Fruit fly (Drosophila melanogaster): ENCODE results near the gene pch2.

Gene pch2

dm6 chr3R:8517752-8518185 is 43.8 kb downstream of the pch2 start, which contains the start of gene CG11737 (continued):
- peak; percentile 18 for TF ChIP-seq CG10543 (GFP tag; optimal IDR thresholded peaks at IDR 0.05)
- peak; percentile 71 for TF ChIP-seq hb (GFP tag; IDR thresholded peaks at IDR 0.05; ENCODE audit: partially characterized antibody)
- TF ChIP-seq Dll (GFP tag; IDR thresholded peaks at IDR 0.05; ENCODE audit: partially characterized antibody) = peak; percentile 59; the same call in 3 of the 4 replicates
- TF ChIP-seq nerfin-2 (GFP tag; IDR thresholded peaks at IDR 0.05; ENCODE audit: partially characterized antibody) = peak; percentile 66; the same call in 1 of the 2 replicates
- TF ChIP-seq MESR4 (GFP tag; optimal IDR thresholded peaks at IDR 0.05) = peak; percentile 24
- TF ChIP-seq ato (GFP tag; IDR thresholded peaks at IDR 0.05; ENCODE audit: partially characterized antibody) = peak; percentile 68
- TF ChIP-seq MBD-R2 (GFP tag; IDR thresholded peaks at IDR 0.05) = peak; percentile 66
- TF ChIP-seq CG7963 (GFP tag; IDR thresholded peaks at IDR 0.05; ENCODE audit: partially characterized antibody) = peak; percentile 60; the same call in 2 of the 3 replicates
- TF ChIP-seq CG34224 (GFP tag; IDR thresholded peaks at IDR 0.05; ENCODE audit: partially characterized antibody) = peak; percentile 41; the same call in 1 of the 3 replicates
- TF ChIP-seq Blimp-1 (GFP tag; optimal IDR thresholded peaks at IDR 0.05) = no peak
- peak; percentile 8 for TF ChIP-seq zen (tag; optimal IDR thresholded peaks at IDR 0.05)
- peak; percentile 89 for TF ChIP-seq CG4360 (GFP tag; IDR thresholded peaks at IDR 0.05)
- peak; percentile 53 for TF ChIP-seq phol (tag; optimal IDR thresholded peaks at IDR 0.05)
- TF ChIP-seq her (GFP tag; optimal IDR thresholded peaks at IDR 0.05) = no peak
- TF ChIP-seq CG11504 (tag; optimal IDR thresholded peaks at IDR 0.05) = peak; percentile 61
- TF ChIP-seq nmo (GFP tag; optimal IDR thresholded peaks at IDR 0.05) = peak; percentile 45
- TF ChIP-seq run (tag; optimal IDR thresholded peaks at IDR 0.05) = no peak
- TF ChIP-seq lilli (GFP tag; optimal IDR thresholded peaks at IDR 0.05) = no peak
- TF ChIP-seq Ravus (GFP tag; IDR thresholded peaks at IDR 0.05) = no peak
- peak; percentile 69 for TF ChIP-seq vnd (GFP tag; IDR thresholded peaks at IDR 0.05; ENCODE audit: partially characterized antibody)
- no peak for TF ChIP-seq Ada2b (GFP tag; IDR thresholded peaks at IDR 0.05)
- TF ChIP-seq CG17912 (GFP tag; optimal IDR thresholded peaks at IDR 0.05) = no peak
- peak; percentile 69 for TF ChIP-seq CG14860 (GFP tag; IDR thresholded peaks at IDR 0.05; ENCODE audit: partially characterized antibody)
- TF ChIP-seq amos (GFP tag; IDR thresholded peaks at IDR 0.05; ENCODE audit: partially characterized antibody) = peak; percentile 56
- TF ChIP-seq Stat92E (GFP tag; optimal IDR thresholded peaks at IDR 0.05) = no peak
- peak; percentile 73 for TF ChIP-seq sna (GFP tag; IDR thresholded peaks at IDR 0.05; ENCODE audit: partially characterized antibody)
- peak; percentile 99 for TF ChIP-seq Dref (GFP tag; IDR thresholded peaks at IDR 0.05)
- peak; percentile 82 for TF ChIP-seq CG6791 (GFP tag; IDR thresholded peaks at IDR 0.05; ENCODE audit: partially characterized antibody)
- no peak for TF ChIP-seq zfh2 (GFP tag; optimal IDR thresholded peaks at IDR 0.05)
- no peak for TF ChIP-seq gem (tag; optimal IDR thresholded peaks at IDR 0.05)
- TF ChIP-seq CoRest (tag; optimal IDR thresholded peaks at IDR 0.05) = no peak
- TF ChIP-seq CrebB (tag; optimal IDR thresholded peaks at IDR 0.05) = peak; percentile 6
- TF ChIP-seq kah (GFP tag; optimal IDR thresholded peaks at IDR 0.05) = peak; percentile 94
- peak; percentile 72 for TF ChIP-seq CG13287 (GFP tag; IDR thresholded peaks at IDR 0.05; ENCODE audit: partially characterized antibody)
- no peak for TF ChIP-seq yki (optimal IDR thresholded peaks at IDR 0.05)
- TF ChIP-seq tin (GFP tag; optimal IDR thresholded peaks at IDR 0.05) = no peak
- peak; percentile 82 for TF ChIP-seq CG2116 (GFP tag; optimal IDR thresholded peaks at IDR 0.05)
- no peak for TF ChIP-seq CG9215 (GFP tag; IDR thresholded peaks at IDR 0.05)
- TF ChIP-seq HLH4C (GFP tag; IDR thresholded peaks at IDR 0.05; ENCODE audit: partially characterized antibody) = peak; percentile 86
- TF ChIP-seq pzg (GFP tag; optimal IDR thresholded peaks at IDR 0.05) = peak; percentile 69
- no peak for TF ChIP-seq Tbp (GFP tag; optimal IDR thresholded peaks at IDR 0.05)

Data from whole organism, embryonic.